Fruit fly (Drosophila melanogaster): ENCODE measurements around the gene Inx5.

The Inx5 gene

dm6 chrX:19179696-19180255 lies 9.1 kb upstream of the Inx5 start, which contains the start of the genes CG7556 and CG7453 (continued):
- peak; percentile 80 for TF ChIP-seq acj6 (GFP tag; optimal IDR thresholded peaks at IDR 0.05)
- peak; percentile 61 for TF ChIP-seq Sox102F (GFP tag; optimal IDR thresholded peaks at IDR 0.05)
- peak; percentile 78 for TF ChIP-seq svp (GFP tag)
- peak; percentile 67 for TF ChIP-seq CG3919 (GFP tag; optimal IDR thresholded peaks at IDR 0.05)
- TF ChIP-seq vri (GFP tag; optimal IDR thresholded peaks at IDR 0.05) = no peak
- peak; percentile 76 for TF ChIP-seq Ets21C (GFP tag; optimal IDR thresholded peaks at IDR 0.05)
- peak; percentile 54 for TF ChIP-seq CG11902 (GFP tag; optimal IDR thresholded peaks at IDR 0.05)
- TF ChIP-seq CG6276 (GFP tag; optimal IDR thresholded peaks at IDR 0.05) = peak; percentile 29
- peak; percentile 8 for TF ChIP-seq Blimp-1 (GFP tag; optimal IDR thresholded peaks at IDR 0.05)
- no peak for TF ChIP-seq fd85E (GFP tag; optimal IDR thresholded peaks at IDR 0.05)
- peak; percentile 53 for TF ChIP-seq CG7368 (GFP tag; optimal IDR thresholded peaks at IDR 0.05)
- peak; percentile 56 for TF ChIP-seq Lpt (GFP tag; optimal IDR thresholded peaks at IDR 0.05)
- TF ChIP-seq CG6808 (GFP tag; optimal IDR thresholded peaks at IDR 0.05) = no peak
- TF ChIP-seq OdsH (GFP tag; optimal IDR thresholded peaks at IDR 0.05) = peak; percentile 78
- peak; percentile 85 for TF ChIP-seq pdm3 (GFP tag; optimal IDR thresholded peaks at IDR 0.05)
- peak; percentile 85 for TF ChIP-seq lz (GFP tag; optimal IDR thresholded peaks at IDR 0.05)
- peak; percentile 82 for TF ChIP-seq CG31627 (GFP tag; optimal IDR thresholded peaks at IDR 0.05)
- TF ChIP-seq Eip93F (GFP tag; optimal IDR thresholded peaks at IDR 0.05) = peak; percentile 40
- TF ChIP-seq CG8319 (GFP tag; optimal IDR thresholded peaks at IDR 0.05) = peak; percentile 54
- TF ChIP-seq CG6854 (GFP tag; optimal IDR thresholded peaks at IDR 0.05) = no peak
- peak; percentile 62 for TF ChIP-seq fd59A (GFP tag; optimal IDR thresholded peaks at IDR 0.05)
- TF ChIP-seq CG4318 (GFP tag; optimal IDR thresholded peaks at IDR 0.05) = peak; percentile 65
- peak; percentile 28 for TF ChIP-seq spab (GFP tag; optimal IDR thresholded peaks at IDR 0.05)

dm6 chrX:19174850-19175571 lies 4.3 kb upstream of the Inx5 start, which contains the start of gene CG33939:
Gene CG33939, minus strand, starts transcription at chrX:19174900.
- TF ChIP-seq eg (GFP tag; IDR thresholded peaks at IDR 0.05) (no peak), Eip78C (GFP tag) (peak; percentile 33), ss (GFP tag; optimal IDR thresholded peaks at IDR 0.05) (peak in 1 of 2 experiments; percentile 9), CG6854 (GFP tag; optimal IDR thresholded peaks at IDR 0.05) (peak; percentile 7), OdsH (GFP tag; optimal IDR thresholded peaks at IDR 0.05) (no peak)

dm6 chrX:19174092-19174491 lies 3.4 kb upstream of the Inx5 start:
- TF ChIP-seq Smox (GFP tag; optimal IDR thresholded peaks at IDR 0.05) (no peak), OdsH (GFP tag; optimal IDR thresholded peaks at IDR 0.05) (no peak), CG9139 (GFP tag; optimal IDR thresholded peaks at IDR 0.05) (no peak), svp (GFP tag) (peak; percentile 13), CG7368 (GFP tag; optimal IDR thresholded peaks at IDR 0.05) (no peak), spab (GFP tag; optimal IDR thresholded peaks at IDR 0.05) (no peak), CG34406 (GFP tag; optimal IDR thresholded peaks at IDR 0.05) (no peak), Eip78C (GFP tag) (peak; percentile 36), eg (GFP tag; IDR thresholded peaks at IDR 0.05) (no peak), CG32006 (GFP tag; optimal IDR thresholded peaks at IDR 0.05) (no peak), topi (GFP tag; optimal IDR thresholded peaks at IDR 0.05) (no peak), Met (GFP tag; optimal IDR thresholded peaks at IDR 0.05) (no peak), net (GFP tag; optimal IDR thresholded peaks at IDR 0.05) (no peak)

- TF ChIP-seq Ets96B (tag; optimal IDR thresholded peaks at IDR 0.05) (peak; percentile 57), CG9139 (GFP tag; optimal IDR thresholded peaks at IDR 0.05) (no peak), CG16779 (tag; optimal IDR thresholded peaks at IDR 0.05) (no peak), salr (GFP tag; optimal IDR thresholded peaks at IDR 0.05) (peak; percentile 20 to 31), CG11294 (GFP tag; IDR thresholded peaks at IDR 0.05) (0 out of 2 replicates have a peak, but pooled peaks have one; percentile 13), CG6854 (GFP tag; optimal IDR thresholded peaks at IDR 0.05) (no peak), CG8319 (GFP tag; optimal IDR thresholded peaks at IDR 0.05) (no peak), Eip75B (GFP tag; optimal IDR thresholded peaks at IDR 0.05) (peak; percentile 35), CG8632 (GFP tag; optimal IDR thresholded peaks at IDR 0.05) (no peak), OdsH (GFP tag; optimal IDR thresholded peaks at IDR 0.05) (peak; percentile 48), Smox (GFP tag; optimal IDR thresholded peaks at IDR 0.05) (no peak), CG6276 (GFP tag; optimal IDR thresholded peaks at IDR 0.05) (peak; percentile 22), Met (GFP tag; optimal IDR thresholded peaks at IDR 0.05) (peak; percentile 27), CG8119 (GFP tag; IDR thresholded peaks at IDR 0.05) (peak; percentile 62; the same call in 2 of the 3 replicates), CG3919 (GFP tag; optimal IDR thresholded peaks at IDR 0.05) (peak; percentile 61), lz (GFP tag; optimal IDR thresholded peaks at IDR 0.05) (peak; percentile 16), Lpt (GFP tag; optimal IDR thresholded peaks at IDR 0.05) (peak; percentile 41), CG11762 (GFP tag; optimal IDR thresholded peaks at IDR 0.05; ENCODE audit: insufficient read depth) (no peak), eg (GFP tag; IDR thresholded peaks at IDR 0.05) (peak; percentile 76), CG6163 (GFP tag; IDR thresholded peaks at IDR 0.05) (peak; percentile 62), Sox102F (GFP tag; optimal IDR thresholded peaks at IDR 0.05) (no peak)
Observed at dm6 chrX:19172955-19173354, 2.3 kb upstream of the Inx5 start.
